Worm (Caenorhabditis elegans) whole organism, late embryonic: Measurements from ENCODE around the gene hyl-2.

Experiments used
- C08G9.2 ChIP-seq: sonication (generic microtip); optimal IDR thresholded peaks from 2 replicates; lab custom pipeline; 2016; ENCODE audit warnings: mild to moderate bottlenecking, missing genetic modification characterization, moderate library complexity, missing compliant biosample characterization
- K02D7.2 ChIP-seq: sonication (generic microtip); optimal IDR thresholded peaks from 2 replicates; lab custom pipeline; 2017; ENCODE audit warnings: mild to moderate bottlenecking, missing genetic modification characterization, missing compliant biosample characterization
- T23F11.4 ChIP-seq: fragments of 200-800 bp; sonication (Bioruptor generic); optimal IDR thresholded peaks from 2 replicates; lab custom pipeline; 2018; ENCODE audit warnings: mild to moderate bottlenecking, missing genetic modification characterization, missing compliant biosample characterization
- ahr-1 ChIP-seq: sonication (generic microtip); optimal IDR thresholded peaks from 2 replicates; lab custom pipeline; 2016; ENCODE audit warnings: missing genetic modification characterization, missing compliant biosample characterization
- ama-1 ChIP-seq: fragments of 150-350 bp; optimal IDR thresholded peaks from 2 replicates; lab custom pipeline; 2014
- ceh-14 ChIP-seq: sonication (generic microtip); optimal IDR thresholded peaks from 2 replicates; lab custom pipeline; 2016; ENCODE audit warnings: missing genotype, missing genetic modification characterization, missing compliant biosample characterization
- ceh-18 ChIP-seq: sonication (generic microtip); optimal IDR thresholded peaks from 2 replicates; lab custom pipeline; 2016; ENCODE audit warnings: missing genetic modification characterization, missing compliant biosample characterization
- ceh-2 ChIP-seq: sonication (generic microtip); optimal IDR thresholded peaks from 2 replicates; lab custom pipeline; 2016; ENCODE audit warnings: missing genotype, missing genetic modification characterization, missing compliant biosample characterization
- ceh-30 ChIP-seq: fragments of 150-350 bp; optimal IDR thresholded peaks from 2 replicates; lab custom pipeline; 2014; ENCODE audit warnings: missing biosample characterization, missing genetic modification characterization
- ceh-31 ChIP-seq: sonication (generic microtip); optimal IDR thresholded peaks from 2 replicates; lab custom pipeline; 2016; ENCODE audit warnings: missing genetic modification characterization, missing compliant biosample characterization
- ceh-9 ChIP-seq: sonication (generic microtip); optimal IDR thresholded peaks from 2 replicates; lab custom pipeline; 2016; ENCODE audit warnings: mild to moderate bottlenecking, missing genetic modification characterization, inconsistent platforms, missing compliant biosample characterization
- dmd-4 ChIP-seq: sonication (generic microtip); optimal IDR thresholded peaks from 2 replicates; lab custom pipeline; 2016; ENCODE audit warnings: borderline replicate concordance, missing genetic modification characterization, missing compliant biosample characterization
- elt-2 ChIP-seq: sonication (generic microtip); optimal IDR thresholded peaks from 2 replicates; lab custom pipeline; 2016; ENCODE audit warnings: missing genetic modification reagents, missing genetic modification characterization, missing compliant biosample characterization
- fax-1 ChIP-seq: sonication (generic microtip); optimal IDR thresholded peaks from 2 replicates; lab custom pipeline; 2016; ENCODE audit warnings: missing genotype, missing genetic modification characterization, missing compliant biosample characterization
- fkh-10 ChIP-seq: fragments of 150-350 bp; optimal IDR thresholded peaks from 2 replicates; lab custom pipeline; 2014; ENCODE audit warnings: missing biosample characterization, missing genetic modification reagents, missing genetic modification characterization
- gmeb-2 ChIP-seq: sonication (generic microtip); optimal IDR thresholded peaks from 2 replicates; lab custom pipeline; 2016; ENCODE audit warnings: missing genetic modification characterization, inconsistent platforms, missing compliant biosample characterization
- hlh-15 ChIP-seq: sonication (generic microtip); optimal IDR thresholded peaks from 2 replicates; lab custom pipeline; 2016; ENCODE audit warnings: missing genetic modification characterization, missing compliant biosample characterization
- hlh-6 ChIP-seq: sonication (generic microtip); optimal IDR thresholded peaks from 2 replicates; lab custom pipeline; 2016; ENCODE audit warnings: missing genotype, missing genetic modification characterization, missing compliant biosample characterization
- hlh-8 ChIP-seq: sonication (generic microtip); optimal IDR thresholded peaks from 2 replicates; lab custom pipeline; 2016; ENCODE audit warnings: missing genotype, missing genetic modification characterization, missing compliant biosample characterization
- madf-2 ChIP-seq: sonication (generic microtip); optimal IDR thresholded peaks from 2 replicates; lab custom pipeline; 2017; ENCODE audit warnings: missing genetic modification characterization, missing compliant biosample characterization
- mec-3 ChIP-seq: sonication (generic microtip); optimal IDR thresholded peaks from 2 replicates; lab custom pipeline; 2016; ENCODE audit warnings: borderline replicate concordance, missing genetic modification characterization, missing compliant biosample characterization
- nfya-1 ChIP-seq: sonication (generic microtip); optimal IDR thresholded peaks from 2 replicates; lab custom pipeline; 2017; ENCODE audit warnings: missing genetic modification characterization, mild to moderate bottlenecking, missing compliant biosample characterization, antibody characterized with exemption, moderate library complexity
- nhr-11 ChIP-seq: fragments of 150-350 bp; optimal IDR thresholded peaks from 2 replicates; lab custom pipeline; 2014; ENCODE audit warnings: missing biosample characterization, missing genetic modification characterization
- nhr-232 ChIP-seq: sonication (generic microtip); optimal IDR thresholded peaks from 2 replicates; lab custom pipeline; 2016; ENCODE audit warnings: missing genetic modification characterization, missing compliant biosample characterization
- odd-2 ChIP-seq: sonication (generic microtip); optimal IDR thresholded peaks from 2 replicates; lab custom pipeline; 2017; ENCODE audit warnings: antibody characterized with exemption, mild to moderate bottlenecking, missing genetic modification characterization, missing compliant biosample characterization
- pag-3 ChIP-seq: sonication (generic microtip); optimal IDR thresholded peaks from 2 replicates; lab custom pipeline; 2016; ENCODE audit warnings: missing compliant biosample characterization, missing genetic modification characterization, borderline replicate concordance
- pat-9 ChIP-seq: fragments of 200-800 bp; sonication (Bioruptor generic); optimal IDR thresholded peaks from 2 replicates; lab custom pipeline; 2018; ENCODE audit warnings: mild to moderate bottlenecking, missing genetic modification characterization, moderate library complexity, missing compliant biosample characterization
- pha-4 ChIP-seq: fragments of 150-350 bp; optimal IDR thresholded peaks from 2 replicates; lab custom pipeline; 2018; ENCODE audit warnings: missing biosample characterization, missing genetic modification reagents, missing genetic modification characterization
- pros-1 ChIP-seq: fragments of 150-350 bp; optimal IDR thresholded peaks from 2 replicates; lab custom pipeline; 2014; ENCODE audit warnings: missing biosample characterization, missing genetic modification reagents, missing genetic modification characterization
- sox-2 ChIP-seq: fragments of 200-800 bp; sonication (Bioruptor generic); IDR thresholded peaks from 2 replicates; pipeline ENCODE4 v1.3.6; 2022; ENCODE audit warnings: missing genetic modification reagents, missing genetic modification characterization, missing compliant biosample characterization
- sox-4 ChIP-seq: sonication (generic microtip); optimal IDR thresholded peaks from 2 replicates; lab custom pipeline; 2017; ENCODE audit warnings: mild to moderate bottlenecking, missing genetic modification characterization, inconsistent platforms, missing compliant biosample characterization
- syd-9 ChIP-seq: sonication (generic microtip); optimal IDR thresholded peaks from 2 replicates; lab custom pipeline; 2016; ENCODE audit warnings: mild to moderate bottlenecking, missing genetic modification characterization, moderate library complexity, missing compliant biosample characterization
- tbx-2 ChIP-seq: sonication (generic microtip); optimal IDR thresholded peaks from 2 replicates; lab custom pipeline; 2016; ENCODE audit warnings: missing genetic modification characterization, missing compliant biosample characterization
- ttx-3 ChIP-seq: sonication (generic microtip); optimal IDR thresholded peaks from 2 replicates; lab custom pipeline; 2016; ENCODE audit warnings: missing genetic modification reagents, missing genetic modification characterization, missing compliant biosample characterization
- unc-42 ChIP-seq: sonication (generic microtip); optimal IDR thresholded peaks from 2 replicates; lab custom pipeline; 2016; ENCODE audit warnings: missing genotype, missing genetic modification characterization, missing compliant biosample characterization
- zip-5 ChIP-seq: sonication (generic microtip); optimal IDR thresholded peaks from 2 replicates; lab custom pipeline; 2016; ENCODE audit warnings: missing genetic modification characterization, missing compliant biosample characterization
- ztf-16 ChIP-seq: sonication (generic microtip); optimal IDR thresholded peaks from 2 replicates; lab custom pipeline; 2017; ENCODE audit warnings: missing genetic modification characterization, missing compliant biosample characterization

Gene hyl-2

ce11 chrX:4676702-4677101, 22.6 kb downstream of the hyl-2 start:
- TF ChIP-seq zip-5 (tag; lab: Kevin White, UChicago) (no peak), syd-9 (tag; lab: Kevin White, UChicago) (no peak), ceh-9 (tag; lab: Kevin White, UChicago) (no peak), pha-4 (tag; lab: Kevin White, UChicago) (no peak), pros-1 (tag; lab: Kevin White, UChicago) (no peak), unc-42 (no peak), ceh-31 (tag; lab: Kevin White, UChicago) (no peak)

ce11 chrX:4673165-4673756, 26.0 kb downstream of the hyl-2 start, which contains the start of gene tmem-135:
TSS of gene tmem-135 (plus strand) at chrX:4673706.
- TF ChIP-seq ama-1 (lab: Kevin White, UChicago) (no peak), elt-2 (peak; percentile 44)

ce11 chrX:4671837-4672236, 27.4 kb downstream of the hyl-2 start:
- TF ChIP-seq odd-2 (tag; lab: Kevin White, UChicago) (no peak), K02D7.2 (tag; lab: Kevin White, UChicago) (no peak), hlh-15 (no peak), tbx-2 (no peak), ceh-30 (tag; lab: Kevin White, UChicago) (no peak), hlh-6 (no peak), T23F11.4 (no peak), madf-2 (tag; lab: Kevin White, UChicago) (no peak), gmeb-2 (tag; lab: Kevin White, UChicago) (no peak), fax-1 (tag; lab: Kevin White, UChicago) (no peak), hlh-8 (no peak), C08G9.2 (no peak), sox-2 (GFP tag; lab: Robert Waterston, UW) (no peak), ceh-18 (tag; lab: Kevin White, UChicago) (no peak), ceh-2 (tag; lab: Kevin White, UChicago) (no peak), pat-9 (tag; lab: Kevin White, UChicago) (no peak), sox-4 (tag; lab: Kevin White, UChicago) (no peak), ahr-1 (tag; lab: Kevin White, UChicago) (no peak)

ce11 chrX:4667788-4668187, 31.5 kb downstream of the hyl-2 start, which contains the start of gene mfsd-12:
TSS of gene mfsd-12 (plus strand) at chrX:4668088.
- TF ChIP-seq ceh-18 (tag; lab: Kevin White, UChicago), result no peak

ce11 chrX:4664649-4665048, 34.6 kb downstream of the hyl-2 start:
- TF ChIP-seq ceh-14, result no peak
- no peak for TF ChIP-seq ztf-16
- TF ChIP-seq K02D7.2 (tag; lab: Kevin White, UChicago), result no peak
- no peak for TF ChIP-seq mec-3
- TF ChIP-seq nfya-1 (tag; lab: Kevin White, UChicago), result no peak
- no peak for TF ChIP-seq syd-9 (tag; lab: Kevin White, UChicago)
- no peak for TF ChIP-seq ttx-3
- TF ChIP-seq C08G9.2, result no peak
- TF ChIP-seq madf-2 (tag; lab: Kevin White, UChicago), result no peak
- TF ChIP-seq nhr-232 (tag; lab: Kevin White, UChicago), result no peak
- no peak for TF ChIP-seq unc-42
- TF ChIP-seq ahr-1 (tag; lab: Kevin White, UChicago), result no peak
- no peak for TF ChIP-seq fax-1 (tag; lab: Kevin White, UChicago)
- no peak for TF ChIP-seq elt-2
- TF ChIP-seq nhr-11 (tag; lab: Kevin White, UChicago), result no peak
- TF ChIP-seq dmd-4, result no peak
- no peak for TF ChIP-seq ceh-30 (tag; lab: Kevin White, UChicago)
- TF ChIP-seq gmeb-2 (tag; lab: Kevin White, UChicago), result no peak
- no peak for TF ChIP-seq pag-3 (tag; lab: Kevin White, UChicago)
- TF ChIP-seq fkh-10 (GFP tag; lab: Kevin White, UChicago), result no peak
